Worm (Caenorhabditis elegans) whole organism, L1 larva: ENCODE data around the gene coq-8.

ENCODE experiments used
- aha-1 ChIP-seq: fragments of 150-350 bp; optimal IDR thresholded peaks from 2 replicates; lab custom pipeline; 2014; ENCODE audit warnings: missing biosample characterization, missing genetic modification characterization
- ces-1 ChIP-seq: fragments of 150-350 bp; optimal IDR thresholded peaks from 2 replicates; lab custom pipeline; 2014; ENCODE audit warnings: missing biosample characterization, missing genetic modification reagents, missing genetic modification characterization
- fkh-10 ChIP-seq: sonication (generic microtip); optimal IDR thresholded peaks from 2 replicates; lab custom pipeline; 2017; ENCODE audit warnings: missing biosample characterization, missing genetic modification reagents, missing genetic modification characterization
- mab-9 ChIP-seq: fragments of 200-800 bp; sonication (Bioruptor generic); IDR thresholded peaks from 2 replicates; pipeline ENCODE4 v1.3.6; 2022; ENCODE audit warnings: missing genetic modification reagents, missing genetic modification characterization, missing compliant biosample characterization
- mdl-1 ChIP-seq, 2 experiments: fragments of 150-350 bp; optimal IDR thresholded peaks; 2 replicates each; lab custom pipeline; 2014 to 2017; ENCODE audit warnings: missing biosample characterization in 2 of 2, missing genetic modification characterization in 2 of 2, inconsistent platforms in 1 of 2
- nhr-28 ChIP-seq: fragments of 150-350 bp; optimal IDR thresholded peaks from 2 replicates; lab custom pipeline; 2014; ENCODE audit warnings: missing biosample characterization, missing genetic modification characterization
- nhr-47 ChIP-seq: sonication (generic microtip); optimal IDR thresholded peaks from 2 replicates; lab custom pipeline; 2016; ENCODE audit warnings: mild to moderate bottlenecking, missing genetic modification characterization, moderate library complexity, missing compliant biosample characterization
- nhr-84 ChIP-seq: sonication (generic microtip); optimal IDR thresholded peaks from 2 replicates; lab custom pipeline; 2017; ENCODE audit warnings: missing biosample characterization, missing genetic modification characterization
- nhr-90 ChIP-seq: sonication (generic microtip); optimal IDR thresholded peaks from 2 replicates; lab custom pipeline; 2016; ENCODE audit warnings: mild to moderate bottlenecking, missing genetic modification characterization, missing compliant biosample characterization; ENCODE audit not compliant: poor library complexity

DNA sequence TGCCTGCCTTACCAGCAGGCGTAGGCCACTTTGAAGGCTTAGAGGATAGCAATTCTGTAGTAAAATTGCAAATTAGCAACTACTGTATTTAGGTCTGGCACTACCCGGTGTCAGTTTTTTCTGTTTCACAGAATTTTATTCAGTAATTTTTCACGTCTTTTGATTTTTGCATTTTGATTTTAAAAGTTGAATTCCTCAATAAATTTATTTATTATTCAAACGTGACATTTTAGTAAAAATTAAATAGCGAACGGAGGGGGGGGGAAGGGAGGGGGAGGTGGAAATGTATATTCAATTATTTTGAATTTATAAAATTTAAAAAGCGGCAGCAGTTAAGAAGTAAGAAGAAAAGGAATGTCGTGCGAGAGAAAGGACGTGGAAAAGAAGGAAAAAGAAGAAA, 46.0 kb upstream of the coq-8 start, which contains the start of gene F26A1.4:
- TF ChIP-seq fkh-10 (GFP tag; lab: Kevin White, UChicago) = no peak
- no peak for TF ChIP-seq mab-9
- no peak for TF ChIP-seq nhr-90 (tag; lab: Kevin White, UChicago)
- no peak for TF ChIP-seq aha-1 (tag; lab: Kevin White, UChicago)
- no peak for TF ChIP-seq nhr-47 (tag; lab: Kevin White, UChicago)
- no peak for TF ChIP-seq nhr-84
- no peak for TF ChIP-seq mdl-1 (tag; optimal IDR thresholded peaks at IDR 0.05; lab: Kevin White, UChicago)
- no peak for TF ChIP-seq ces-1
- TF ChIP-seq nhr-28 (tag; lab: Kevin White, UChicago) = no peak
